Worm (Caenorhabditis elegans): ENCODE data around the gene grd-5.

The grd-5 gene

DNA sequence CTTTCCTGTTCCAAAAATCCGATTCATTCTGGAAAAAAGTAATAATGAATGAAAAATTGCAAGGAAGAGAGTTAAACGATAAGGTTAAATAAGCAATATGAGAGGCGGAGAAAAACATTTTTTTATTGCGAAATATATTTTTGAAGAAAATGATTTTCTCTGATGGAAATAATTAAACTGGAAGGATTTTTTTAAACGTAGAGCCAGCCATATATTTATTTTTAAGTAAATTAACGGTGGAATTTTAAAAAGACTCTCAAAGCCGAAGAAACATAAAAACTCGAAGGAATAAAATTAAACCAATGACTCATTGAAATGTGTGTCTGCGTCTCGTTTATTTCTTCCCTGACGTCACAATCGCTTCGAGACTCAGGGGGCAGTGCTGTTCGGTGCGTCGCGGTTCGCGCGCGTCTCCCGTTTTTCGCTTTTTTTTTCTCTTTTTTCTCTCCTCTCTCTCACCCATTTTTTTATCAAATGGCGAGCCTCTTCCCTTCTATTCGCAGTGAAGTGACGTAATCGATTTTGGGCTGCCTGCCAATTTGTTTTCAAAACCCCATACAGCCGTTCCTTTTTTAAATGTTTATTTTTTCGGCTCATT is 12.6 kb upstream of the grd-5 start, which contains the start of gene vps-60:
Gene vps-60 (minus strand): TSS at position 30 of the 598 bp plus-strand sequence.
- TF ChIP-seq ceh-82 (tag; optimal IDR thresholded peaks at IDR 0.05) (no peak), aly-2 (tag; optimal IDR thresholded peaks at IDR 0.05) (no peak), zag-1 (tag; optimal IDR thresholded peaks at IDR 0.05) (no peak), nhr-43 (tag; optimal IDR thresholded peaks at IDR 0.05; ENCODE audit: poor library complexity, severe bottlenecking) (peak; percentile 72), eor-1 (tag; optimal IDR thresholded peaks at IDR 0.05) (no peak), pqm-1 (tag; optimal IDR thresholded peaks at IDR 0.05) (peak; percentile 94), lin-15B (tag; optimal IDR thresholded peaks at IDR 0.05) (peak; percentile 94), fkh-10 (GFP tag; optimal IDR thresholded peaks at IDR 0.05) (peak; percentile 84), pha-4 (tag; optimal IDR thresholded peaks at IDR 0.05) (peak; percentile 98), unc-39 (tag; optimal IDR thresholded peaks at IDR 0.05) (no peak), nhr-23 (tag; optimal IDR thresholded peaks at IDR 0.05) (peak; percentile 97), unc-62 (GFP tag; optimal IDR thresholded peaks at IDR 0.05) (peak; percentile 11), mml-1 (tag; optimal IDR thresholded peaks at IDR 0.05) (no peak), elt-1 (tag; optimal IDR thresholded peaks at IDR 0.05) (peak; percentile 43), skn-1 (tag; optimal IDR thresholded peaks at IDR 0.05) (peak; percentile 57), egl-27 (tag; optimal IDR thresholded peaks at IDR 0.05) (peak; percentile 89), ZK546.5 (tag; optimal IDR thresholded peaks at IDR 0.05) (no peak), ceh-9 (tag; optimal IDR thresholded peaks at IDR 0.05) (no peak), R02D3.7 (tag; optimal IDR thresholded peaks at IDR 0.05) (peak; percentile 59), ztf-11 (tag; optimal IDR thresholded peaks at IDR 0.05) (no peak), elt-3 (tag; optimal IDR thresholded peaks at IDR 0.05) (peak in 1 of 3 experiments; percentile 80), daf-12 (tag; optimal IDR thresholded peaks at IDR 0.05) (no peak), nhr-76 (tag; optimal IDR thresholded peaks at IDR 0.05) (no peak), mdl-1 (tag; optimal IDR thresholded peaks at IDR 0.05) (peak; percentile 38), ama-1 (optimal IDR thresholded peaks at IDR 0.05) (peak; percentile 86), ceh-28 (tag; optimal IDR thresholded peaks at IDR 0.05) (peak; percentile 87), fkh-2 (tag; optimal IDR thresholded peaks at IDR 0.05) (no peak), nfya-1 (tag; optimal IDR thresholded peaks at IDR 0.05; ENCODE audit: insufficient read depth) (peak; percentile 95), egl-5 (tag; optimal IDR thresholded peaks at IDR 0.05) (peak; percentile 89), ztf-4 (tag; optimal IDR thresholded peaks at IDR 0.05) (no peak), hmg-11 (tag; optimal IDR thresholded peaks at IDR 0.05) (peak; percentile 93), fos-1 (tag; optimal IDR thresholded peaks at IDR 0.05) (peak; percentile 94), nhr-11 (tag; optimal IDR thresholded peaks at IDR 0.05) (peak; percentile 72), nhr-77 (tag; optimal IDR thresholded peaks at IDR 0.05) (peak; percentile 25), sea-2 (GFP tag; optimal IDR thresholded peaks at IDR 0.05) (no peak), ceh-16 (tag; optimal IDR thresholded peaks at IDR 0.05) (no peak), elt-2 (tag; optimal IDR thresholded peaks at IDR 0.05) (peak; percentile 88), tbx-2 (tag; optimal IDR thresholded peaks at IDR 0.05) (peak; percentile 61), snpc-4 (tag; optimal IDR thresholded peaks at IDR 0.05) (peak; percentile 81), nhr-237 (tag; optimal IDR thresholded peaks at IDR 0.05) (no peak), lsy-12 (tag; optimal IDR thresholded peaks at IDR 0.05) (peak; percentile 59), lin-39 (tag; optimal IDR thresholded peaks at IDR 0.05) (peak; percentile 93), nhr-25 (tag; optimal IDR thresholded peaks at IDR 0.05) (peak; percentile 93), jun-1 (tag; optimal IDR thresholded peaks at IDR 0.05) (peak; percentile 95)

DNA sequence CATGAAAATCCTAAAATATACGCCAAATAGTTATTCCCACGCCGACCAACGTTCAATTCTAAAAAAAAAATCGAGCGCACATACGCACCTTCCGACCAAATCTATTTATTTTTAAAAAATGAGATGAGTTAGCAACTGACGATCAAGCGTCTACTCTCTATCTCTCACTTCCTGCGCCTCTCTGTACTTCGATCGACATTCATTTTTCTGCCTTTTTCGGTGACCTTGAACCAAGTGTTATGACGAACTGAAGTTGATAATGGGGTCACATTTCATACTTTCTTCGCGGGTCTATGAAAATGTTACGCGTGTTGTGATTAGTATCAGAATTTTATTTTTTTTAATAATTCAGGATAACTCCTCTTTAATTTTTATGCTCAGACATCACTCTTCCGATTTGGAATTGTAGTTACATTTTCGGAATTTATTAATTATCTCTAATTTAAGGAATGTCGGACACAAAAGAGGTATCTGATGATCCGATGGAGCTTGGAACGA is 11.4 kb upstream of the grd-5 start, which contains the start of gene smk-1:
Gene smk-1 (plus strand): TSS at position 448 of the 498 bp plus-strand sequence.
- TF ChIP-seq nhr-25 (tag; optimal IDR thresholded peaks at IDR 0.05), result peak; percentile 89
- no peak for TF ChIP-seq lin-39 (tag; optimal IDR thresholded peaks at IDR 0.05)
- peak; percentile 67 for TF ChIP-seq nhr-23 (tag; optimal IDR thresholded peaks at IDR 0.05)
- no peak for TF ChIP-seq nhr-237 (tag; optimal IDR thresholded peaks at IDR 0.05)

Measured in whole organism, L3 larva.